Worm (Caenorhabditis elegans): ENCODE results near the gene grl-27.

- no peak for TF ChIP-seq nfya-1 (tag; optimal IDR thresholded peaks at IDR 0.05; ENCODE audit: insufficient read depth)
- TF ChIP-seq fkh-10 (GFP tag; optimal IDR thresholded peaks at IDR 0.05): no peak
- no peak for TF ChIP-seq aly-2 (tag; optimal IDR thresholded peaks at IDR 0.05)
- TF ChIP-seq ama-1 (optimal IDR thresholded peaks at IDR 0.05): no peak
- TF ChIP-seq snpc-4 (tag; optimal IDR thresholded peaks at IDR 0.05): no peak
- no peak for TF ChIP-seq pqm-1 (tag; optimal IDR thresholded peaks at IDR 0.05)
Measured at ce11 chrV:3541117-3541516, 34.5 kb downstream of the grl-27 start, which contains the start of gene srbc-67.
